Worm (Caenorhabditis elegans) whole organism, early embryonic: ENCODE measurements around the gene glb-12.

ENCODE experiments used
- aly-1 ChIP-seq: sonication (generic microtip); optimal IDR thresholded peaks from 2 replicates; lab custom pipeline; 2016; ENCODE audit warnings: missing genetic modification characterization, missing compliant biosample characterization
- ama-1 ChIP-seq: fragments of 150-350 bp; optimal IDR thresholded peaks from 2 replicates; lab custom pipeline; 2014
- flt-1 ChIP-seq: fragments of 200-800 bp; sonication (Bioruptor generic); IDR thresholded peaks from 2 replicates; pipeline ENCODE4 v1.3.6; 2022; ENCODE audit warnings: missing genetic modification characterization, missing compliant biosample characterization
- tra-4 ChIP-seq: sonication (generic microtip); optimal IDR thresholded peaks from 2 replicates; lab custom pipeline; 2017; ENCODE audit warnings: missing genetic modification characterization, missing compliant biosample characterization

- TF ChIP-seq tra-4 (tag; lab: Kevin White, UChicago) (no peak), ama-1 (lab: Kevin White, UChicago) (no peak), aly-1 (no peak), flt-1 (GFP tag; lab: Robert Waterston, UW) (no peak)
Measured at ce11 chrII:10744801-10745200, 13.3 kb upstream of the glb-12 start.
